Worm (Caenorhabditis elegans): Measurements from ENCODE around the gene Y32F6A.5.

Y32F6A.5 gene

ce11 chrV:10432607-10433006, 20.8 kb downstream of the Y32F6A.5 start:
- TF ChIP-seq ama-1 (optimal IDR thresholded peaks at IDR 0.05) (no peak), skn-1 (tag; optimal IDR thresholded peaks at IDR 0.05) (peak; percentile 20), gmeb-1 (tag; optimal IDR thresholded peaks at IDR 0.05) (peak; percentile 25), crh-2 (tag; optimal IDR thresholded peaks at IDR 0.05) (peak; percentile 24), ceh-16 (tag; optimal IDR thresholded peaks at IDR 0.05) (no peak), sma-9 (GFP tag; optimal IDR thresholded peaks at IDR 0.05) (peak; percentile 9), sma-9 (tag; optimal IDR thresholded peaks at IDR 0.05) (no peak), fos-1 (tag; optimal IDR thresholded peaks at IDR 0.05) (peak; percentile 90), lin-13 (GFP tag; optimal IDR thresholded peaks at IDR 0.05) (no peak)

- TF ChIP-seq gmeb-1 (tag; optimal IDR thresholded peaks at IDR 0.05), result no peak
- TF ChIP-seq ceh-16 (tag; optimal IDR thresholded peaks at IDR 0.05), result no peak
- TF ChIP-seq unc-55 (GFP tag; optimal IDR thresholded peaks at IDR 0.05), result no peak
- no peak for TF ChIP-seq elt-3 (tag; optimal IDR thresholded peaks at IDR 0.05)
- TF ChIP-seq unc-62 (GFP tag; optimal IDR thresholded peaks at IDR 0.05), result no peak
- no peak for TF ChIP-seq snpc-4 (tag; optimal IDR thresholded peaks at IDR 0.05)
- TF ChIP-seq F13H6.1 (tag; optimal IDR thresholded peaks at IDR 0.05), result no peak
- TF ChIP-seq mab-5 (tag; optimal IDR thresholded peaks at IDR 0.05), result no peak
- no peak for TF ChIP-seq ztf-11 (tag; optimal IDR thresholded peaks at IDR 0.05)
- TF ChIP-seq crh-2 (tag; optimal IDR thresholded peaks at IDR 0.05), result no peak
- no peak for TF ChIP-seq blmp-1 (tag; optimal IDR thresholded peaks at IDR 0.05; ENCODE audit: insufficient read depth)
- no peak for TF ChIP-seq sma-9 (GFP tag; optimal IDR thresholded peaks at IDR 0.05)
- TF ChIP-seq sma-9 (tag; optimal IDR thresholded peaks at IDR 0.05), result no peak
- TF ChIP-seq aly-2 (tag; optimal IDR thresholded peaks at IDR 0.05), result no peak
- no peak for TF ChIP-seq sma-3 (GFP tag; optimal IDR thresholded peaks at IDR 0.05)
- TF ChIP-seq peb-1 (tag; optimal IDR thresholded peaks at IDR 0.05), result no peak
- TF ChIP-seq ztf-4 (tag; optimal IDR thresholded peaks at IDR 0.05), result no peak
- TF ChIP-seq C34F6.9 (tag; optimal IDR thresholded peaks at IDR 0.05), result no peak
Measured at ce11 chrV:10428608-10429007, 24.8 kb downstream of the Y32F6A.5 start, which contains the start of gene tag-314. Gene tag-314, minus strand, starts transcription at chrV:10428708.

- no peak for TF ChIP-seq gmeb-1 (tag; optimal IDR thresholded peaks at IDR 0.05)
- no peak for TF ChIP-seq C34F6.9 (tag; optimal IDR thresholded peaks at IDR 0.05)
- no peak for TF ChIP-seq ZK546.5 (tag; optimal IDR thresholded peaks at IDR 0.05)
- no peak for TF ChIP-seq ceh-16 (tag; optimal IDR thresholded peaks at IDR 0.05)
- no peak for TF ChIP-seq nhr-129 (tag; optimal IDR thresholded peaks at IDR 0.05)
- no peak for TF ChIP-seq unc-39 (tag; optimal IDR thresholded peaks at IDR 0.05)
- TF ChIP-seq aly-2 (tag; optimal IDR thresholded peaks at IDR 0.05), result no peak
- TF ChIP-seq skn-1 (tag; optimal IDR thresholded peaks at IDR 0.05), result no peak
- no peak for TF ChIP-seq blmp-1 (tag; optimal IDR thresholded peaks at IDR 0.05; ENCODE audit: insufficient read depth)
- TF ChIP-seq nhr-6 (tag; optimal IDR thresholded peaks at IDR 0.05), result no peak
- no peak for TF ChIP-seq elt-1 (tag; optimal IDR thresholded peaks at IDR 0.05)
- TF ChIP-seq lin-11 (tag; optimal IDR thresholded peaks at IDR 0.05), result no peak
- TF ChIP-seq nhr-237 (tag; optimal IDR thresholded peaks at IDR 0.05), result no peak
- no peak for TF ChIP-seq egl-27 (tag; optimal IDR thresholded peaks at IDR 0.05)
- TF ChIP-seq mdl-1 (tag; optimal IDR thresholded peaks at IDR 0.05), result no peak
- TF ChIP-seq mab-5 (tag; optimal IDR thresholded peaks at IDR 0.05), result no peak
Measured at ce11 chrV:10426253-10426652, 27.2 kb downstream of the Y32F6A.5 start, which contains the start of gene apc-10. Gene apc-10, minus strand, starts transcription at chrV:10426353.

- no peak for TF ChIP-seq R02D3.7 (tag; optimal IDR thresholded peaks at IDR 0.05)
- no peak for TF ChIP-seq skn-1 (tag; optimal IDR thresholded peaks at IDR 0.05)
- TF ChIP-seq nhr-129 (tag; optimal IDR thresholded peaks at IDR 0.05), result no peak
- TF ChIP-seq snpc-4 (tag; optimal IDR thresholded peaks at IDR 0.05), result no peak
- TF ChIP-seq nhr-11 (tag; optimal IDR thresholded peaks at IDR 0.05), result no peak
- TF ChIP-seq nhr-23 (tag; optimal IDR thresholded peaks at IDR 0.05), result no peak
- TF ChIP-seq nhr-10 (tag; optimal IDR thresholded peaks at IDR 0.05), result no peak
- no peak for TF ChIP-seq ceh-16 (tag; optimal IDR thresholded peaks at IDR 0.05)
- no peak for TF ChIP-seq egl-27 (tag; optimal IDR thresholded peaks at IDR 0.05)
- TF ChIP-seq ztf-4 (tag; optimal IDR thresholded peaks at IDR 0.05), result no peak
- TF ChIP-seq F13H6.1 (tag; optimal IDR thresholded peaks at IDR 0.05), result no peak
- no peak for TF ChIP-seq nhr-6 (tag; optimal IDR thresholded peaks at IDR 0.05)
- TF ChIP-seq unc-62 (GFP tag; optimal IDR thresholded peaks at IDR 0.05), result no peak
- no peak for TF ChIP-seq mbf-1 (tag; optimal IDR thresholded peaks at IDR 0.05)
- no peak for TF ChIP-seq sma-3 (GFP tag; optimal IDR thresholded peaks at IDR 0.05)
- no peak for TF ChIP-seq mab-5 (tag; optimal IDR thresholded peaks at IDR 0.05)
- no peak for TF ChIP-seq unc-55 (GFP tag; optimal IDR thresholded peaks at IDR 0.05)
Measured at ce11 chrV:10425098-10425497, 28.3 kb downstream of the Y32F6A.5 start, which contains the start of gene col-12. Gene col-12, minus strand, starts transcription at chrV:10425198.
